Worm (Caenorhabditis elegans) whole organism, early embryonic: ENCODE data around the gene ZK622.5.

ENCODE experiments used
- flt-1 ChIP-seq: fragments of 200-800 bp; sonication (Bioruptor generic); IDR thresholded peaks from 2 replicates; pipeline ENCODE4 v1.3.6; 2022; ENCODE audit warnings: missing genetic modification characterization, missing compliant biosample characterization
- hmbx-1 ChIP-seq: sonication (generic microtip); optimal IDR thresholded peaks from 2 replicates; lab custom pipeline; 2016; ENCODE audit warnings: mild to moderate bottlenecking, missing genetic modification characterization, missing compliant biosample characterization
- pes-1 ChIP-seq: fragments of 200-800 bp; sonication (Bioruptor generic); IDR thresholded peaks from 2 replicates; pipeline ENCODE4 v1.3.6; 2022; ENCODE audit warnings: missing genetic modification reagents, missing genetic modification characterization, missing compliant biosample characterization

DNA sequence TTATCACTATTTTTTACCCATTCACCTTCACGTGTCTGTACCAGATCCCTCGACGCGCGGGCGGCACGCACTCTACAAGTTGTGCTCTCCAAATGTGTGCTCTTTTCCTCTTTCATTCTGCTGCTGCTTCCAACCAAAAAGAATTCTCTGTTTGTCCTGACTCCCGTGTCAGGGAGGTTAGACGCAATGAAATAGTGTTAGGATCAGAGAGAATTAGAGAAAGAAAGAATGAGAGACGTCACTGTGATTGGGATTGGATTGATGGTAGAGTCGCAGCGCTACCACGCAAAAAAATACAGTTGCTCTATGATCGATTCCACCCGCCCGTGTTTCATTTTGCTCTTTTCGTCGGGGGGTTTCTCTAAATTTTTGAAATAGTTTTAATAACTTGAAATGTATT, 1.8 kb downstream of the ZK622.5 start:
- TF ChIP-seq hmbx-1 (tag; lab: Kevin White, UChicago), result no peak
- no peak for TF ChIP-seq pes-1 (GFP tag; lab: Robert Waterston, UW)
- TF ChIP-seq flt-1, result no peak
